Worm (Caenorhabditis elegans) whole organism, young adult: ENCODE measurements around the gene nprl-3.

Experiments used
- B0261.1 ChIP-seq: sonication (generic microtip); optimal IDR thresholded peaks from 2 replicates; lab custom pipeline; 2016; ENCODE audit warnings: mild to moderate bottlenecking, missing genetic modification characterization, moderate library complexity, missing compliant biosample characterization
- F37B4.10 ChIP-seq: fragments of 200-800 bp; sonication (Bioruptor generic); IDR thresholded peaks from 2 replicates; pipeline ENCODE4 v1.3.6; 2022; ENCODE audit warnings: missing genetic modification characterization, missing compliant biosample characterization
- F49E8.2 ChIP-seq: sonication (generic microtip); optimal IDR thresholded peaks from 3 replicates; lab custom pipeline; 2017; ENCODE audit warnings: missing genetic modification characterization, mild to moderate bottlenecking, missing compliant biosample characterization, antibody characterized with exemption, moderate library complexity; ENCODE audit not compliant: insufficient read depth
- T26A5.8 ChIP-seq: sonication (generic microtip); optimal IDR thresholded peaks from 2 replicates; lab custom pipeline; 2016; ENCODE audit warnings: missing genetic modification characterization, missing compliant biosample characterization
- Y56A3A.18 ChIP-seq: fragments of 200-800 bp; sonication (Bioruptor generic); IDR thresholded peaks from 2 replicates; pipeline ENCODE4 v1.3.6; 2022; ENCODE audit warnings: missing genetic modification reagents, missing genetic modification characterization, missing compliant biosample characterization
- ama-1 ChIP-seq, 3 experiments: fragments of 150-350 bp in 1 of 3; sonication (generic microtip) in 2 of 3; optimal IDR thresholded peaks; 2 replicates each; lab custom pipeline; 2014 to 2018; ENCODE audit warnings: missing biosample characterization in 2 of 3, missing genetic modification characterization in 2 of 3, missing genetic modification reagents in 2 of 3
- aptf-3 ChIP-seq: fragments of 200-800 bp; sonication (Bioruptor generic); IDR thresholded peaks from 2 replicates; pipeline ENCODE4 v1.3.6; 2022; ENCODE audit warnings: missing genetic modification characterization, missing compliant biosample characterization
- atf-7 ChIP-seq: sonication (generic microtip); optimal IDR thresholded peaks from 2 replicates; lab custom pipeline; 2017; ENCODE audit warnings: mild to moderate bottlenecking, missing genetic modification characterization, missing compliant biosample characterization
- attf-5 ChIP-seq: fragments of 200-800 bp; sonication (Bioruptor generic); optimal IDR thresholded peaks from 2 replicates; lab custom pipeline; 2018; ENCODE audit warnings: mild to moderate bottlenecking, missing genetic modification characterization, missing compliant biosample characterization
- attf-6 ChIP-seq: fragments of 200-800 bp; sonication (Bioruptor generic); IDR thresholded peaks from 2 replicates; pipeline ENCODE4 v1.3.6; 2022; ENCODE audit warnings: missing genetic modification reagents, missing genetic modification characterization, missing compliant biosample characterization
- bed-1 ChIP-seq: fragments of 200-800 bp; sonication (Bioruptor generic); IDR thresholded peaks from 2 replicates; pipeline ENCODE4 v1.3.6; 2022; ENCODE audit warnings: missing genetic modification reagents, missing genetic modification characterization, missing compliant biosample characterization
- cebp-2 ChIP-seq: fragments of 200-800 bp; sonication (Bioruptor generic); IDR thresholded peaks from 2 replicates; pipeline ENCODE4 v1.3.6; 2022; ENCODE audit warnings: missing genetic modification characterization, missing compliant biosample characterization
- ceh-100 ChIP-seq: fragments of 200-800 bp; sonication (Bioruptor generic); IDR thresholded peaks from 2 replicates; pipeline ENCODE4 v1.3.6; 2022; ENCODE audit warnings: missing genetic modification reagents, missing genetic modification characterization, missing compliant biosample characterization
- ceh-58 ChIP-seq: fragments of 200-800 bp; sonication (Bioruptor generic); IDR thresholded peaks from 2 replicates; pipeline ENCODE4 v1.3.6; 2022; ENCODE audit warnings: missing genetic modification characterization, missing compliant biosample characterization
- egrh-3 ChIP-seq: fragments of 200-800 bp; sonication (Bioruptor generic); IDR thresholded peaks from 2 replicates; pipeline ENCODE4 v1.3.6; 2022; ENCODE audit warnings: missing genetic modification reagents, missing genetic modification characterization, missing compliant biosample characterization
- gei-17 ChIP-seq: fragments of 200-800 bp; sonication (Bioruptor generic); optimal IDR thresholded peaks from 2 replicates; lab custom pipeline; 2018; ENCODE audit warnings: mild to moderate bottlenecking, missing genetic modification characterization, missing compliant biosample characterization
- lag-1 ChIP-seq: fragments of 200-800 bp; sonication (Bioruptor generic); IDR thresholded peaks from 2 replicates; pipeline ENCODE4 v1.3.6; 2022; ENCODE audit warnings: missing genetic modification reagents, missing genetic modification characterization, missing compliant biosample characterization
- lin-26 ChIP-seq: fragments of 200-800 bp; sonication (Bioruptor generic); IDR thresholded peaks from 2 replicates; pipeline ENCODE4 v1.3.6; 2022; ENCODE audit warnings: missing genetic modification reagents, missing genetic modification characterization, missing compliant biosample characterization
- lir-1 ChIP-seq: fragments of 200-800 bp; sonication (Bioruptor generic); conservative IDR thresholded peaks from 2 replicates; pipeline ENCODE4 v1.3.6; 2022; ENCODE audit warnings: missing genetic modification reagents, missing genetic modification characterization, missing compliant biosample characterization
- lsy-27 ChIP-seq: sonication (generic microtip); optimal IDR thresholded peaks from 2 replicates; lab custom pipeline; 2017; ENCODE audit warnings: missing genetic modification characterization, mild to moderate bottlenecking, missing compliant biosample characterization, antibody characterized with exemption, missing genotype, borderline replicate concordance; ENCODE audit not compliant: insufficient read depth
- mel-28 ChIP-seq: sonication (generic microtip); optimal IDR thresholded peaks from 2 replicates; lab custom pipeline; 2016; ENCODE audit warnings: borderline replicate concordance, mild to moderate bottlenecking, missing genetic modification characterization, missing compliant biosample characterization
- nhr-120 ChIP-seq: fragments of 200-800 bp; sonication (Bioruptor generic); IDR thresholded peaks from 2 replicates; pipeline ENCODE4 v1.3.6; 2022; ENCODE audit warnings: missing genetic modification characterization, missing compliant biosample characterization
- pha-4 ChIP-seq: fragments of 150-350 bp; sonication (generic microtip); optimal IDR thresholded peaks from 2 replicates; lab custom pipeline; 2014; ENCODE audit warnings: missing biosample characterization, missing genetic modification reagents, missing genetic modification characterization
- snpc-1.1 ChIP-seq: sonication (generic microtip); optimal IDR thresholded peaks from 2 replicates; lab custom pipeline; 2017; ENCODE audit warnings: missing genetic modification characterization, mild to moderate bottlenecking, missing compliant biosample characterization, antibody characterized with exemption, moderate library complexity, missing genotype, missing genetic modification reagents; ENCODE audit not compliant: insufficient read depth
- snpc-4 ChIP-seq, 5 experiments: fragments of 150-350 bp in 1 of 5; sonication (generic microtip) in 4 of 5; optimal IDR thresholded peaks; 2 replicates each; lab custom pipeline; 2014 to 2018; ENCODE audit warnings: missing genetic modification characterization in 5 of 5, missing biosample characterization in 3 of 5, antibody characterized with exemption in 2 of 5, mild to moderate bottlenecking in 2 of 5, missing compliant biosample characterization in 2 of 5, missing genotype in 2 of 5, moderate library complexity in 2 of 5, missing genetic modification reagents in 1 of 5
- somi-1 ChIP-seq: fragments of 200-800 bp; sonication (Bioruptor generic); optimal IDR thresholded peaks from 2 replicates; lab custom pipeline; 2018; ENCODE audit warnings: mild to moderate bottlenecking, missing genetic modification characterization, missing compliant biosample characterization
- tbx-9 ChIP-seq: sonication (generic microtip); optimal IDR thresholded peaks from 2 replicates; lab custom pipeline; 2016; ENCODE audit warnings: borderline replicate concordance, missing genetic modification characterization, inconsistent platforms, missing compliant biosample characterization
- unc-130 ChIP-seq: sonication (generic microtip); optimal IDR thresholded peaks from 2 replicates; lab custom pipeline; 2016; ENCODE audit warnings: missing genetic modification reagents, missing genetic modification characterization, missing compliant biosample characterization
- unc-62 ChIP-seq: fragments of 150-350 bp; optimal IDR thresholded peaks from 2 replicates; lab custom pipeline; 2014; ENCODE audit warnings: missing biosample characterization, missing genetic modification reagents, missing genetic modification characterization
- ztf-25 ChIP-seq: fragments of 200-800 bp; sonication (Bioruptor generic); IDR thresholded peaks from 2 replicates; pipeline ENCODE4 v1.3.6; 2022; ENCODE audit warnings: missing genetic modification reagents, missing genetic modification characterization, missing compliant biosample characterization

nprl-3 gene

ce11 chrIV:8345518-8345917, 48.2 kb downstream of the nprl-3 start, which contains the start of gene F17E9.5:
Gene F17E9.5 (plus strand): TSS chrIV:8345818.
- TF ChIP-seq somi-1 (no peak), lir-1 (no peak), bed-1 (GFP tag; lab: Robert Waterston, UW) (no peak), F49E8.2 (no peak), lin-26 (no peak), snpc-4 (GFP tag; optimal IDR thresholded peaks at IDR 0.05; lab: Kevin White, UChicago) (no peak), snpc-4 (tag; optimal IDR thresholded peaks at IDR 0.05; lab: Kevin White, UChicago) (no peak)

DNA sequence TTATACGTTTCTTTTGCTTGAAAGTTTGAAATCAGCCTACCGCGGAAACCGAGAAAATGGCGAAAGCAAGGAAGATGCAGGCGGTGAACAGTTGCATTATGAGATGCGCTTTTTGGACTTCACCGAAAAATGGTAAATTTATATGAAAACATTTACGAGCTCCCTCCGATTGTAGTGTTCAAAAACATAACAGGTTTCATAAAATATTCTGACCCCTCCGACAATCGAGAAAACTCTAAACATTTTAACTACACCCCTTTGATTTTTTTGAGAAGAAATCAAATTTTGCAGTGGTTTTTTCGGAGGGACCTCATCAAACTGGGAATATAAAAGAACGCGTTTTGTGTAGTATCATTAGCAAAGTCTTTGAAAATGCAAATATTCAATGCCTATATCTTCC, 49.8 kb downstream of the nprl-3 start, which contains the start of the genes F17E9.18 and F17E9.15:
TSS of gene F17E9.18 (minus strand) at position 101 of the 400 bp plus-strand sequence.
TSS of gene F17E9.15 (plus strand) at position 368 of the 400 bp plus-strand sequence.
- TF ChIP-seq T26A5.8 (tag; lab: Kevin White, UChicago), result no peak
- TF ChIP-seq pha-4 (tag; lab: Kevin White, UChicago), result no peak
- TF ChIP-seq B0261.1, result no peak
- TF ChIP-seq snpc-1.1 (tag; lab: Kevin White, UChicago), result no peak
- TF ChIP-seq egrh-3, result no peak
- no peak for TF ChIP-seq lag-1 (GFP tag; lab: Robert Waterston, UW)
- no peak for TF ChIP-seq ama-1 (optimal IDR thresholded peaks at IDR 0.05; lab: Kevin White, UChicago)
- no peak for TF ChIP-seq ama-1 (GFP tag; optimal IDR thresholded peaks at IDR 0.05; lab: Kevin White, UChicago)
- TF ChIP-seq F37B4.10 (GFP tag; lab: Robert Waterston, UW), result no peak

DNA sequence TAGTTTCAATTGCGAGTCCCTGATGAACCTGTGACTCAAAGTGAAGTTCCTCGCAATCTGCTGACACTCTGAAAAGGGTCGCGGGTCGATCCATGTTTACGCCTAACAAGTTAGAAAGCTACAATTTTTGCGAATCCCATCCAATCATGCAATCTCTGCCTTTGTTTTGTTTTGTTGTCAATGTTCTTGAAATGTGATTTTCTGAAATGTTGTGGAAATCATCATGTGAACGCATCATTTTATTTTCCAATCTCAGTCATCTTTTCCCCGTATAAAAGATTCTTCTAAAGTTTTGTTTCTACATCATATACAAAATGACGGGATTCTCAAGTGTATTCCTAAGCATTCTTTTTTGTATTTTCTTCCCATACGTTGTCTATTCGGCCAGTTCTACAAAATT, 50.8 kb downstream of the nprl-3 start, which contains the start of gene F17E9.4:
TSS of gene F17E9.4 (plus strand) at position 301 of the 400 bp plus-strand sequence.
- no peak for TF ChIP-seq tbx-9 (tag; lab: Kevin White, UChicago)
- TF ChIP-seq unc-62 (GFP tag; lab: Kevin White, UChicago), result no peak
- no peak for TF ChIP-seq cebp-2
- TF ChIP-seq gei-17, result no peak
- no peak for TF ChIP-seq attf-5 (GFP tag; lab: Kevin White, UChicago)
- TF ChIP-seq ztf-25 (GFP tag; lab: Robert Waterston, UW), result no peak
- TF ChIP-seq ceh-58 (GFP tag; lab: Robert Waterston, UW), result no peak
- TF ChIP-seq mel-28, result no peak
- no peak for TF ChIP-seq aptf-3 (GFP tag; lab: Robert Waterston, UW)
- TF ChIP-seq unc-130, result no peak
- TF ChIP-seq lsy-27, result no peak
- TF ChIP-seq ama-1 (optimal IDR thresholded peaks at IDR 0.05; lab: Kevin White, UChicago), result no peak
- TF ChIP-seq ama-1 (GFP tag; optimal IDR thresholded peaks at IDR 0.05; lab: Kevin White, UChicago), result no peak
- no peak for TF ChIP-seq atf-7 (tag; lab: Kevin White, UChicago)
- TF ChIP-seq ceh-100 (GFP tag; lab: Robert Waterston, UW), result no peak
- no peak for TF ChIP-seq Y56A3A.18 (GFP tag; lab: Robert Waterston, UW)
- no peak for TF ChIP-seq attf-6 (GFP tag; lab: Robert Waterston, UW)
- TF ChIP-seq nhr-120 (GFP tag; lab: Robert Waterston, UW), result no peak
- TF ChIP-seq egrh-3, result no peak
